Fruit fly (Drosophila melanogaster): ENCODE measurements around the gene CG5664.

Gene CG5664

DNA sequence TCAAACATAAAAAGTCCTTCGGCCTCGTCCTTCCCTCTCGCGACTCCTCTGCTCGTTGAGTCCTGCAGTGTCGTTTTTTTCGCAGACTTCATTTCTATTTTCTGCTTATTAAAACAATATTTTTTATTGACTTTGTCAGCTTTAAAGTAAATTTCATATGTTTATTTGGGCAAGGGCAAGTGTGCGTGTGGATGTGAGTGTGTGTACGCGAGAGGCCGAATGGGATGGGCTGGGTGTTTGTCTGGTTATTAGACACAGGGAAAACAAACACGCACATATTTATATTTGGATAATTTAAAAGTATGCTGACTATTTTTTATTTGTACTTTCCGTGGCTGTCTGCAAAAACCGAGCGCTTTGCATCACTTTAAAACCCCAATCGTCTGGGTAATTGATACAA, 36.7 kb upstream of the CG5664 start (continued):
- TF ChIP-seq phol (tag; optimal IDR thresholded peaks at IDR 0.05) = no peak

DNA sequence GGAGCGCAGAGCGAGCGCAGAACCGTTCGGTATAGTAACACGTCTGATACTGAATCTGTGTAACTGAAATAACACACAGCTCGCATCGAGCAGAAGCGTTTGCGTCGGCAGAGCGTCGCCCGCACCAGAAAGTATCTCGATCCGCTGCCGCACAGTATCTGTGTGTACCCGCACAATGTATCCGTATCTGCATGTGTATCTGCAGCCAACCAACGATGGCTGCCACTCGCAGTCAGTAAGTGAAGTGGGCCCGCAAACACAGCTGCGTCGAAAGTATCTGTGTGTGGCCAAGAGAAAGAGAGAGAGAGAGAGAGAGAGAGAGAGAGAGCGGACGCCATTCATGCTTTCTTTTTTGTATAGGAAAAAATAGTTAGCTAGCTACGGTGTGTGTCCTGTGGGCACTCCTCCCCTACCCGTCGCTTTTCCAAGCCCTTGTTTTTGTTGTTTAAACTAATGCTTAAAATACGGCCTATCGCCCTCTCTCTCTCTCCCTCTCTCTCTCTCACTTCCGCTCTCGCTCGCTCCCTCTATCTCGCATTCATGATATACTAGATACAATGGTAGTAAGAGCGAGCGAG, 35.4 kb upstream of the CG5664 start, which contains the start of gene croc:
Gene croc, minus strand, starts transcription at position 51 of the 578 bp plus-strand sequence.
- TF ChIP-seq sqz (GFP tag; optimal IDR thresholded peaks at IDR 0.05) = peak; percentile 55
- TF ChIP-seq fd102C (GFP tag; optimal IDR thresholded peaks at IDR 0.05) = no peak
- peak; percentile 68; the same call in 1 of the 2 replicates for TF ChIP-seq seq (GFP tag; IDR thresholded peaks at IDR 0.05)
- no peak for TF ChIP-seq bcd (GFP tag; optimal IDR thresholded peaks at IDR 0.05)
- no peak for TF ChIP-seq hth (optimal IDR thresholded peaks at IDR 0.05)
- TF ChIP-seq Ravus (GFP tag; IDR thresholded peaks at IDR 0.05) = no peak
- no peak for TF ChIP-seq esg (GFP tag; conservative IDR thresholded peaks at IDR 0.05)
- peak; percentile 75 for TF ChIP-seq Nf-YA (GFP tag; IDR thresholded peaks at IDR 0.05)
- no peak for TF ChIP-seq crp (GFP tag; optimal IDR thresholded peaks at IDR 0.05)
- no peak for TF ChIP-seq fu2 (GFP tag; optimal IDR thresholded peaks at IDR 0.05)
- no peak for TF ChIP-seq ap (GFP tag; IDR thresholded peaks at IDR 0.05)
- no peak for TF ChIP-seq wdn (GFP tag; IDR thresholded peaks at IDR 0.05)
- TF ChIP-seq CG1603 (tag; optimal IDR thresholded peaks at IDR 0.05) = no peak
- TF ChIP-seq CG2875 (GFP tag; optimal IDR thresholded peaks at IDR 0.05) = no peak
- TF ChIP-seq HmgD (GFP tag; optimal IDR thresholded peaks at IDR 0.05) = peak; percentile 43
- no peak for TF ChIP-seq CG17186 (GFP tag; optimal IDR thresholded peaks at IDR 0.05)
- TF ChIP-seq HLHmδ (GFP tag; optimal IDR thresholded peaks at IDR 0.05) = peak; percentile 1
- peak; percentile 96 to 98 for TF ChIP-seq tll (GFP tag; optimal IDR thresholded peaks at IDR 0.05)
- no peak for TF ChIP-seq unc-4 (GFP tag; IDR thresholded peaks at IDR 0.05; ENCODE audit: partially characterized antibody)
- peak; percentile 13 for TF ChIP-seq kni (GFP tag; optimal IDR thresholded peaks at IDR 0.05)
- TF ChIP-seq CG14710 (tag; optimal IDR thresholded peaks at IDR 0.05) = no peak
- no peak for TF ChIP-seq CG9727 (GFP tag; optimal IDR thresholded peaks at IDR 0.05)
- TF ChIP-seq Tbp (GFP tag; optimal IDR thresholded peaks at IDR 0.05) = no peak
- no peak for TF ChIP-seq Ptx1 (GFP tag; IDR thresholded peaks at IDR 0.05)
- peak in 1 of 3 experiments; percentile 54 for TF ChIP-seq lola (GFP tag; optimal IDR thresholded peaks at IDR 0.05)
- TF ChIP-seq Optix (GFP tag; IDR thresholded peaks at IDR 0.05) = no peak
- TF ChIP-seq CG15479 (GFP tag; optimal IDR thresholded peaks at IDR 0.05) = peak; percentile 47
- TF ChIP-seq Abd-B (GFP tag; optimal IDR thresholded peaks at IDR 0.05) = no peak
- TF ChIP-seq CG4730 (GFP tag; IDR thresholded peaks at IDR 0.05) = no peak
- TF ChIP-seq bbx (GFP tag; IDR thresholded peaks at IDR 0.05; ENCODE audit: partially characterized antibody) = no peak
- TF ChIP-seq CG4404 (GFP tag; IDR thresholded peaks at IDR 0.05) = no peak
- no peak for TF ChIP-seq corto (GFP tag; optimal IDR thresholded peaks at IDR 0.05)
- TF ChIP-seq cg (GFP tag; optimal IDR thresholded peaks at IDR 0.05) = peak; percentile 98
- TF ChIP-seq maf-S (GFP tag; optimal IDR thresholded peaks at IDR 0.05) = no peak
- peak; percentile 98 for TF ChIP-seq Nf-YC (tag; optimal IDR thresholded peaks at IDR 0.05)
- TF ChIP-seq Hmr (GFP tag; optimal IDR thresholded peaks at IDR 0.05) = peak; percentile 1
- peak; percentile 96 for TF ChIP-seq CG1832 (GFP tag; optimal IDR thresholded peaks at IDR 0.05)
- no peak for TF ChIP-seq CG10543 (GFP tag; optimal IDR thresholded peaks at IDR 0.05)
- TF ChIP-seq CG18619 (GFP tag; optimal IDR thresholded peaks at IDR 0.05) = no peak
- TF ChIP-seq lov (optimal IDR thresholded peaks at IDR 0.05) = no peak
- 0 out of 3 replicates have a peak, but pooled peaks have one; percentile 13 for TF ChIP-seq lov (GFP tag; IDR thresholded peaks at IDR 0.05)
- no peak for TF ChIP-seq CG17802 (tag; optimal IDR thresholded peaks at IDR 0.05)
- peak; percentile 40 for TF ChIP-seq nmo (GFP tag; optimal IDR thresholded peaks at IDR 0.05)
- TF ChIP-seq CG14050 (GFP tag; IDR thresholded peaks at IDR 0.05) = no peak
- TF ChIP-seq dpn (GFP tag; optimal IDR thresholded peaks at IDR 0.05) = no peak
- no peak for TF ChIP-seq nerfin-2 (GFP tag; IDR thresholded peaks at IDR 0.05; ENCODE audit: partially characterized antibody)
